Worm (Caenorhabditis elegans): ENCODE results near the gene srw-39.

The srw-39 gene

ce11 chrV:20127543-20127942 lies 44.3 kb downstream of the srw-39 start:
- TF ChIP-seq hlh-8 (tag; optimal IDR thresholded peaks at IDR 0.05) (no peak), ceh-18 (tag; optimal IDR thresholded peaks at IDR 0.05) (no peak), K02D7.2 (tag; optimal IDR thresholded peaks at IDR 0.05) (no peak), ceh-31 (tag; optimal IDR thresholded peaks at IDR 0.05) (no peak), lim-6 (tag; optimal IDR thresholded peaks at IDR 0.05) (no peak), ref-2 (tag; optimal IDR thresholded peaks at IDR 0.05) (no peak)

ce11 chrV:20126637-20127036 lies 45.2 kb downstream of the srw-39 start:
- TF ChIP-seq madf-2 (tag; optimal IDR thresholded peaks at IDR 0.05) (no peak), unc-42 (tag; optimal IDR thresholded peaks at IDR 0.05) (no peak), T23F11.4 (GFP tag; optimal IDR thresholded peaks at IDR 0.05) (no peak), elt-2 (tag; optimal IDR thresholded peaks at IDR 0.05) (no peak), pax-1 (tag; optimal IDR thresholded peaks at IDR 0.05) (no peak), odd-2 (tag; optimal IDR thresholded peaks at IDR 0.05) (no peak), C08G9.2 (tag; optimal IDR thresholded peaks at IDR 0.05) (no peak), C38D4.7 (GFP tag; optimal IDR thresholded peaks at IDR 0.05) (no peak), ceh-30 (tag; optimal IDR thresholded peaks at IDR 0.05) (no peak)

- no peak for TF ChIP-seq che-1 (tag; optimal IDR thresholded peaks at IDR 0.05)
- no peak for TF ChIP-seq hlh-30 (tag; optimal IDR thresholded peaks at IDR 0.05; ENCODE audit: insufficient read depth)
- TF ChIP-seq C08G9.2 (tag; optimal IDR thresholded peaks at IDR 0.05): no peak
- no peak for TF ChIP-seq pqm-1 (tag; optimal IDR thresholded peaks at IDR 0.05)
These were observed 46.7 kb downstream of the srw-39 start for ce11 chrV:20125137-20125536.

- TF ChIP-seq ceh-30 (tag; optimal IDR thresholded peaks at IDR 0.05): no peak
- TF ChIP-seq tbx-7 (tag; optimal IDR thresholded peaks at IDR 0.05): no peak
- no peak for TF ChIP-seq ref-2 (tag; optimal IDR thresholded peaks at IDR 0.05)
- no peak for TF ChIP-seq hlh-8 (tag; optimal IDR thresholded peaks at IDR 0.05)
- no peak for TF ChIP-seq sdc-2 (tag; optimal IDR thresholded peaks at IDR 0.05)
- TF ChIP-seq npax-4 (tag; optimal IDR thresholded peaks at IDR 0.05): no peak
- TF ChIP-seq ceh-19 (GFP tag; optimal IDR thresholded peaks at IDR 0.05): no peak
- no peak for TF ChIP-seq nhr-11 (tag; optimal IDR thresholded peaks at IDR 0.05)
- TF ChIP-seq K02D7.2 (tag; optimal IDR thresholded peaks at IDR 0.05): no peak
- no peak for TF ChIP-seq pha-2 (tag; optimal IDR thresholded peaks at IDR 0.05)
- TF ChIP-seq odd-2 (tag; optimal IDR thresholded peaks at IDR 0.05): no peak
- TF ChIP-seq ceh-31 (tag; optimal IDR thresholded peaks at IDR 0.05): no peak
- no peak for TF ChIP-seq ceh-48 (tag; optimal IDR thresholded peaks at IDR 0.05)
- TF ChIP-seq ceh-6 (GFP tag; optimal IDR thresholded peaks at IDR 0.05): no peak
- no peak for TF ChIP-seq hlh-15 (tag; optimal IDR thresholded peaks at IDR 0.05)
- no peak for TF ChIP-seq ceh-34 (tag; optimal IDR thresholded peaks at IDR 0.05)
These were observed 47.4 kb downstream of the srw-39 start for ce11 chrV:20124393-20124792.

ce11 chrV:20123616-20124015 lies 48.2 kb downstream of the srw-39 start:
- no peak for TF ChIP-seq fkh-6 (tag; optimal IDR thresholded peaks at IDR 0.05)
- no peak for TF ChIP-seq hlh-13 (GFP tag; optimal IDR thresholded peaks at IDR 0.05)

- TF ChIP-seq K02D7.2 (tag; optimal IDR thresholded peaks at IDR 0.05): no peak
- TF ChIP-seq F13H6.1 (tag; optimal IDR thresholded peaks at IDR 0.05): no peak
- no peak for TF ChIP-seq hlh-8 (tag; optimal IDR thresholded peaks at IDR 0.05)
- TF ChIP-seq nfya-1 (tag; optimal IDR thresholded peaks at IDR 0.05): no peak
- TF ChIP-seq ceh-45 (GFP tag; IDR thresholded peaks at IDR 0.05): no peak
- TF ChIP-seq tbx-2 (tag; optimal IDR thresholded peaks at IDR 0.05): no peak
- no peak for TF ChIP-seq dmd-4 (tag; optimal IDR thresholded peaks at IDR 0.05; ENCODE audit: borderline replicate concordance)
- TF ChIP-seq pha-2 (tag; optimal IDR thresholded peaks at IDR 0.05): no peak
- no peak for TF ChIP-seq lin-11 (tag; optimal IDR thresholded peaks at IDR 0.05)
- no peak for TF ChIP-seq fax-1 (tag; optimal IDR thresholded peaks at IDR 0.05)
- no peak for TF ChIP-seq ttx-3 (tag; optimal IDR thresholded peaks at IDR 0.05)
- no peak for TF ChIP-seq ref-2 (tag; optimal IDR thresholded peaks at IDR 0.05)
- TF ChIP-seq ceh-6 (GFP tag; optimal IDR thresholded peaks at IDR 0.05): no peak
- TF ChIP-seq hlh-15 (tag; optimal IDR thresholded peaks at IDR 0.05): no peak
- no peak for TF ChIP-seq pat-9 (tag; optimal IDR thresholded peaks at IDR 0.05)
- no peak for TF ChIP-seq gmeb-2 (tag; optimal IDR thresholded peaks at IDR 0.05)
- TF ChIP-seq madf-2 (tag; optimal IDR thresholded peaks at IDR 0.05): no peak
- TF ChIP-seq dve-1 (tag; optimal IDR thresholded peaks at IDR 0.05): no peak
These were observed 48.8 kb downstream of the srw-39 start for ce11 chrV:20123010-20123409.
